Worm (Caenorhabditis elegans): ENCODE data around the gene mca-1.

- TF ChIP-seq nfya-1 (tag; optimal IDR thresholded peaks at IDR 0.05; ENCODE audit: insufficient read depth) = peak; percentile 70
- TF ChIP-seq ceh-28 (tag; optimal IDR thresholded peaks at IDR 0.05) = peak; percentile 52
- no peak for TF ChIP-seq unc-39 (tag; optimal IDR thresholded peaks at IDR 0.05)
- no peak for TF ChIP-seq fkh-10 (GFP tag; optimal IDR thresholded peaks at IDR 0.05)
- TF ChIP-seq ceh-16 (tag; optimal IDR thresholded peaks at IDR 0.05) = no peak
- no peak for TF ChIP-seq nhr-11 (tag; optimal IDR thresholded peaks at IDR 0.05)
- TF ChIP-seq hmg-11 (tag; optimal IDR thresholded peaks at IDR 0.05) = peak; percentile 66
- no peak for TF ChIP-seq ztf-11 (tag; optimal IDR thresholded peaks at IDR 0.05)
- TF ChIP-seq nhr-237 (tag; optimal IDR thresholded peaks at IDR 0.05) = no peak
Observed at ce11 chrIV:9647789-9648361, 13.1 kb upstream of the mca-1 start, which contains the start of gene amph-1.
